Worm (Caenorhabditis elegans): Measurements from ENCODE around the gene hsp-75.

DNA sequence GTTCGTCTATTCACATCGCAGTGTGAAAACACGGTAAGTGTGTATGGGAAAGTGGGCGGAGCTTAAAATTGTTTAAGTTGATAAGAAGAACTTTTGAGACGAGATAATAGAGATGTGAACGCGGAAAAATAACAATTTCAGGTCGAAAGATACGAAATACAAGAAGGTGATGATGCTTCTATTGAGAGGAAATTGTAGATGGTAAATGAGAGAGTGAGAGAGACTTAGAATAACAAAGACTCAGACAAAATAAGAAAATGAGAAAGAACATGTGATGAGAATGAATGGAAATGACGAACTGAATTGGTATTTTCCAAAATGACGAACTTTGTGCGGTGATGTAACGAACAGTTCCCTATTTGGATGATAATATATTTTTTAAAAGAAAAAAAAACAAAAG is 44.6 kb upstream of the hsp-75 start:
- TF ChIP-seq cog-1 (tag; optimal IDR thresholded peaks at IDR 0.05) (no peak), ref-1 (GFP tag; conservative IDR thresholded peaks at IDR 0.05) (no peak), T22C8.4 (GFP tag; IDR thresholded peaks at IDR 0.05) (no peak), flt-1 (GFP tag; IDR thresholded peaks at IDR 0.05) (no peak)
